Fruit fly (Drosophila melanogaster) whole organism, embryonic: ENCODE data around the gene Strip.
A peak's percentile ranks its signal among the peaks of the same experiment; 100 is the strongest.

ENCODE experiments used
- Adf1 ChIP-seq: fragments of 200-800 bp; sonication (Bioruptor generic); IDR thresholded peaks from 2 replicates; pipeline ENCODE4 v1.3.6; 2022; ENCODE audit warnings: missing biosample characterization, missing genetic modification characterization
- Awh ChIP-seq: fragments of 200-800 bp; sonication (Bioruptor generic); IDR thresholded peaks from 2 replicates; pipeline ENCODE4, ENCODE4 v1.3.6; 2022; ENCODE audit warnings: missing biosample characterization, missing genetic modification characterization
- CG10267 ChIP-seq: fragments of 200-800 bp; sonication (Bioruptor generic); optimal IDR thresholded peaks from 2 replicates; lab custom pipeline; 2018; ENCODE audit warnings: missing biosample characterization, mild to moderate bottlenecking, missing genetic modification characterization, moderate library complexity
- CG12236 ChIP-seq: fragments of 200-800 bp; sonication (Bioruptor generic); optimal IDR thresholded peaks from 2 replicates; lab custom pipeline; 2016; ENCODE audit warnings: missing biosample characterization, missing genetic modification characterization
- CG1233 ChIP-seq: fragments of 200-800 bp; sonication (Bioruptor generic); optimal IDR thresholded peaks from 4 replicates; lab custom pipeline; 2018; ENCODE audit warnings: missing biosample characterization, mild to moderate bottlenecking, missing genetic modification characterization
- CG12659 ChIP-seq: fragments of 200-800 bp; sonication (Bioruptor generic); optimal IDR thresholded peaks from 3 replicates; lab custom pipeline; 2017; ENCODE audit warnings: mild to moderate bottlenecking, missing biosample characterization, missing genetic modification reagents, missing genetic modification characterization
- CG13296 ChIP-seq: fragments of 200-800 bp; sonication (Bioruptor generic); optimal IDR thresholded peaks from 3 replicates; lab custom pipeline; 2018; ENCODE audit warnings: missing biosample characterization, mild to moderate bottlenecking, missing genetic modification characterization
- CG14667 ChIP-seq: fragments of 200-800 bp; sonication (Bioruptor generic); IDR thresholded peaks from 2 replicates; pipeline ENCODE4 v1.3.6; 2022; ENCODE audit warnings: missing biosample characterization, missing genetic modification characterization
- CG15601 ChIP-seq: fragments of 200-800 bp; sonication (Bioruptor generic); optimal IDR thresholded peaks from 3 replicates; lab custom pipeline; 2019; ENCODE audit warnings: missing biosample characterization, mild to moderate bottlenecking, missing genetic modification characterization, moderate library complexity
- CG17829 ChIP-seq: fragments of 200-800 bp; optimal IDR thresholded peaks from 2 replicates; lab custom pipeline; 2019; ENCODE audit warnings: missing biosample characterization, mild to moderate bottlenecking, missing genetic modification characterization, moderate library complexity
- CG30020 ChIP-seq: fragments of 200-800 bp; optimal IDR thresholded peaks from 2 replicates; lab custom pipeline; 2019; ENCODE audit warnings: missing biosample characterization, mild to moderate bottlenecking, missing genetic modification characterization, moderate library complexity
- CG4404 ChIP-seq: fragments of 200-800 bp; sonication (Bioruptor generic); IDR thresholded peaks from 2 replicates; pipeline ENCODE4 v1.3.6; 2022; ENCODE audit warnings: missing biosample characterization, missing genetic modification characterization
- CG4820 ChIP-seq: fragments of 200-800 bp; sonication (Bioruptor generic); optimal IDR thresholded peaks from 3 replicates; lab custom pipeline; 2016; ENCODE audit warnings: missing biosample characterization, missing genetic modification characterization
- CG6254 ChIP-seq: fragments of 200-800 bp; sonication (Bioruptor generic); optimal IDR thresholded peaks from 3 replicates; lab custom pipeline; 2017; ENCODE audit warnings: mild to moderate bottlenecking, missing biosample characterization, missing genetic modification reagents, missing genetic modification characterization
- CG6791 ChIP-seq: fragments of 200-800 bp; sonication (Bioruptor generic); IDR thresholded peaks from 3 replicates; pipeline ENCODE4 v1.3.6; 2022; ENCODE audit warnings: missing biosample characterization, missing genetic modification characterization; ENCODE audit not compliant: partially characterized antibody
- CG8290 ChIP-seq, 3 experiments: fragments of 200-800 bp; sonication (Bioruptor generic); optimal IDR thresholded peaks; 2 replicates each; lab custom pipeline; 2016 to 2019; ENCODE audit warnings: missing biosample characterization in 3 of 3, missing genetic modification characterization in 3 of 3, mild to moderate bottlenecking in 2 of 3, moderate library complexity in 1 of 3
- CG8765 ChIP-seq: fragments of 200-800 bp; sonication (Bioruptor generic); IDR thresholded peaks from 2 replicates; pipeline ENCODE4 v1.3.6; 2022; ENCODE audit warnings: missing biosample characterization, missing genetic modification characterization
- CG9437 ChIP-seq: fragments of 200-800 bp; sonication (Bioruptor generic); optimal IDR thresholded peaks from 2 replicates; lab custom pipeline; 2018; ENCODE audit warnings: missing biosample characterization, mild to moderate bottlenecking, missing genetic modification characterization
- CG9609 ChIP-seq: fragments of 200-800 bp; sonication (Bioruptor generic); optimal IDR thresholded peaks from 3 replicates; lab custom pipeline; 2016; ENCODE audit warnings: missing biosample characterization, missing genetic modification characterization
- CG9797 ChIP-seq: fragments of 200-800 bp; sonication (Bioruptor generic); optimal IDR thresholded peaks from 3 replicates; lab custom pipeline; 2018; ENCODE audit warnings: missing biosample characterization, mild to moderate bottlenecking, missing genetic modification characterization
- Doc3 ChIP-seq: fragments of 200-800 bp; sonication (Bioruptor generic); IDR thresholded peaks from 3 replicates; pipeline ENCODE4 v1.3.6; 2022; ENCODE audit warnings: missing biosample characterization, missing genetic modification characterization; ENCODE audit not compliant: partially characterized antibody
- Gug ChIP-seq: fragments of 200-800 bp; sonication (Bioruptor generic); IDR thresholded peaks from 4 replicates; pipeline ENCODE4 v1.3.6; 2022; ENCODE audit warnings: missing biosample characterization, missing genetic modification characterization
- Nf-YA ChIP-seq: fragments of 200-800 bp; sonication (Bioruptor generic); IDR thresholded peaks from 2 replicates; pipeline ENCODE4 v1.3.6; 2022; ENCODE audit warnings: missing biosample characterization, missing genetic modification characterization
- Nf-YC ChIP-seq: fragments of 200-800 bp; optimal IDR thresholded peaks from 3 replicates; lab custom pipeline; 2019; ENCODE audit warnings: missing biosample characterization, mild to moderate bottlenecking, missing genetic modification characterization, moderate library complexity
- Poxn ChIP-seq: fragments of 200-800 bp; sonication (Bioruptor generic); IDR thresholded peaks from 2 replicates; pipeline ENCODE4 v1.3.6; 2022; ENCODE audit warnings: missing biosample characterization, missing genetic modification characterization
- Rx ChIP-seq: fragments of 200-800 bp; sonication (Bioruptor generic); IDR thresholded peaks from 2 replicates; pipeline ENCODE4 v1.3.6; 2022; ENCODE audit warnings: missing biosample characterization, missing genetic modification characterization
- Six4 ChIP-seq: fragments of 200-800 bp; sonication (Bioruptor generic); optimal IDR thresholded peaks from 2 replicates; lab custom pipeline; 2016; ENCODE audit warnings: missing biosample characterization, missing genetic modification characterization
- Sox102F ChIP-seq: fragments of 200-800 bp; sonication (Bioruptor generic); optimal IDR thresholded peaks from 2 replicates; lab custom pipeline; 2018; ENCODE audit warnings: missing biosample characterization, mild to moderate bottlenecking, missing genetic modification characterization, moderate library complexity
- Sry-β ChIP-seq: fragments of 200-800 bp; sonication (Bioruptor generic); optimal IDR thresholded peaks from 2 replicates; lab custom pipeline; 2018; ENCODE audit warnings: missing biosample characterization, mild to moderate bottlenecking, missing genetic modification characterization, moderate library complexity
- az2 ChIP-seq: fragments of 200-800 bp; sonication (Bioruptor generic); optimal IDR thresholded peaks from 3 replicates; lab custom pipeline; 2016; ENCODE audit warnings: missing biosample characterization, missing genetic modification characterization
- chn ChIP-seq: fragments of 200-800 bp; sonication (Bioruptor generic); optimal IDR thresholded peaks from 2 replicates; lab custom pipeline; 2016; ENCODE audit warnings: missing biosample characterization, missing genetic modification characterization
- corto ChIP-seq: fragments of 200-800 bp; sonication (Bioruptor generic); optimal IDR thresholded peaks from 2 replicates; lab custom pipeline; 2016; ENCODE audit warnings: missing biosample characterization, mild to moderate bottlenecking, missing genetic modification characterization, moderate library complexity
- disco-r ChIP-seq: fragments of 200-800 bp; sonication (Bioruptor generic); optimal IDR thresholded peaks from 2 replicates; lab custom pipeline; 2016; ENCODE audit warnings: missing biosample characterization, missing genetic modification characterization
- dm ChIP-seq: fragments of 200-800 bp; sonication (Bioruptor generic); optimal IDR thresholded peaks from 3 replicates; lab custom pipeline; 2016; ENCODE audit warnings: missing biosample characterization, missing genetic modification characterization
- ewg ChIP-seq: fragments of 200-800 bp; sonication (Bioruptor generic); optimal IDR thresholded peaks from 3 replicates; lab custom pipeline; 2017; ENCODE audit warnings: mild to moderate bottlenecking, missing biosample characterization, missing genetic modification reagents, missing genetic modification characterization
- fd64A ChIP-seq: fragments of 200-800 bp; sonication (Bioruptor generic); optimal IDR thresholded peaks from 3 replicates; lab custom pipeline; 2018; ENCODE audit warnings: missing biosample characterization, mild to moderate bottlenecking, missing genetic modification characterization
- fru ChIP-seq: fragments of >200 bp; optimal IDR thresholded peaks from 2 replicates; lab custom pipeline; 2017
- ham ChIP-seq: fragments of 200-800 bp; sonication (Bioruptor generic); IDR thresholded peaks from 2 replicates; pipeline ENCODE4 v1.3.6; 2022; ENCODE audit warnings: missing biosample characterization, missing genetic modification characterization
- ind ChIP-seq: fragments of 200-800 bp; sonication (Bioruptor generic); optimal IDR thresholded peaks from 3 replicates; lab custom pipeline; 2016; ENCODE audit warnings: missing biosample characterization, missing genetic modification characterization
- lilli ChIP-seq: fragments of 200-800 bp; sonication (Bioruptor generic); optimal IDR thresholded peaks from 3 replicates; lab custom pipeline; 2016; ENCODE audit warnings: missing biosample characterization, missing genetic modification characterization
- mam ChIP-seq: fragments of 200-800 bp; sonication (Bioruptor generic); optimal IDR thresholded peaks from 3 replicates; lab custom pipeline; 2016; ENCODE audit warnings: missing biosample characterization, missing genetic modification characterization
- nom ChIP-seq: fragments of 200-800 bp; sonication (Bioruptor generic); optimal IDR thresholded peaks from 2 replicates; lab custom pipeline; 2017; ENCODE audit warnings: missing biosample characterization, missing genetic modification characterization, mild to moderate bottlenecking, moderate library complexity, missing genetic modification reagents
- odd ChIP-seq: fragments of 200-800 bp; sonication (Bioruptor generic); optimal IDR thresholded peaks from 2 replicates; lab custom pipeline; 2017; ENCODE audit warnings: missing biosample characterization, mild to moderate bottlenecking, missing genetic modification characterization
- otp ChIP-seq: fragments of 200-800 bp; sonication (Bioruptor generic); IDR thresholded peaks from 3 replicates; pipeline ENCODE4, ENCODE4 v1.3.6; 2022; ENCODE audit warnings: missing biosample characterization, missing genetic modification characterization
- sima ChIP-seq: fragments of 200-800 bp; sonication (Bioruptor generic); optimal IDR thresholded peaks from 2 replicates; lab custom pipeline; 2016; ENCODE audit warnings: missing biosample characterization, missing genetic modification characterization
- tgo ChIP-seq: fragments of 200-800 bp; sonication (Bioruptor generic); IDR thresholded peaks from 3 replicates; pipeline ENCODE4 v1.3.6; 2022; ENCODE audit warnings: missing biosample characterization, missing genetic modification characterization
- vvl ChIP-seq: fragments of 200-800 bp; sonication (Bioruptor generic); IDR thresholded peaks from 2 replicates; pipeline ENCODE4 v1.3.6; 2022; ENCODE audit warnings: missing biosample characterization, missing genetic modification characterization
- wor ChIP-seq: fragments of 200-800 bp; sonication (Bioruptor generic); IDR thresholded peaks from 2 replicates; pipeline ENCODE4 v1.3.6; 2022; ENCODE audit warnings: missing biosample characterization, missing genetic modification characterization
- zen ChIP-seq: fragments of 200-800 bp; sonication (Bioruptor generic); optimal IDR thresholded peaks from 3 replicates; lab custom pipeline; 2018; ENCODE audit warnings: missing biosample characterization, mild to moderate bottlenecking, missing genetic modification characterization, moderate library complexity

Gene Strip

dm6 chr3L:3325925-3326903 lies 2.5 kb downstream of the Strip start, which contains the start of gene Gtpx (continued):
- TF ChIP-seq Poxn (GFP tag; lab: Robert Waterston, UW) (no peak), tgo (GFP tag; lab: Robert Waterston, UW) (no peak), dm (GFP tag; lab: Kevin White, UChicago) (peak; percentile 28), odd (no peak), Rx (GFP tag; lab: Robert Waterston, UW) (no peak), CG15601 (tag; lab: Kevin White, UChicago) (peak; percentile 48), ind (GFP tag; lab: Kevin White, UChicago) (peak; percentile 19), ham (GFP tag; lab: Robert Waterston, UW) (no peak), zen (peak; percentile 3), chn (GFP tag; lab: Kevin White, UChicago) (peak; percentile 3), CG1233 (GFP tag; lab: Kevin White, UChicago) (no peak), disco-r (no peak), CG8765 (GFP tag; lab: Robert Waterston, UW) (no peak), CG6254 (GFP tag; lab: Kevin White, UChicago) (no peak), CG8290 (GFP tag; optimal IDR thresholded peaks at IDR 0.05; lab: Kevin White, UChicago) (no peak), CG8290 (tag; optimal IDR thresholded peaks at IDR 0.05; lab: Kevin White, UChicago) (peak in 1 of 2 experiments; percentile 38), Sry-β (GFP tag; lab: Kevin White, UChicago) (no peak), CG12236 (GFP tag; lab: Kevin White, UChicago) (no peak), lilli (GFP tag; lab: Kevin White, UChicago) (peak; percentile 66), CG6791 (no peak), CG10267 (peak; percentile 53), CG17829 (tag; lab: Kevin White, UChicago) (peak; percentile 41), Doc3 (GFP tag; lab: Robert Waterston, UW) (no peak), otp (no peak), Nf-YA (GFP tag; lab: Robert Waterston, UW) (no peak), CG30020 (tag; lab: Kevin White, UChicago) (peak; percentile 35), CG4820 (GFP tag; lab: Kevin White, UChicago) (no peak), CG9797 (peak; percentile 87), CG9609 (GFP tag; lab: Kevin White, UChicago) (no peak), CG12659 (GFP tag; lab: Kevin White, UChicago) (peak; percentile 84), CG13296 (GFP tag; lab: Kevin White, UChicago) (no peak), wor (GFP tag; lab: Robert Waterston, UW) (no peak), fd64A (GFP tag; lab: Kevin White, UChicago) (no peak), ewg (GFP tag; lab: Kevin White, UChicago) (peak; percentile 6), Awh (no peak), sima (GFP tag; lab: Kevin White, UChicago) (no peak), Six4 (no peak), Sox102F (GFP tag; lab: Kevin White, UChicago) (no peak), az2 (GFP tag; lab: Kevin White, UChicago) (peak; percentile 30), Nf-YC (tag; lab: Kevin White, UChicago) (peak; percentile 53), CG4404 (GFP tag; lab: Robert Waterston, UW) (no peak), nom (GFP tag; lab: Kevin White, UChicago) (peak; percentile 87), corto (GFP tag; lab: Kevin White, UChicago) (no peak), Gug (no peak), fru (lab: Kevin White, UChicago) (no peak), CG9437 (GFP tag; lab: Kevin White, UChicago) (no peak), CG14667 (GFP tag; lab: Robert Waterston, UW) (no peak), Adf1 (GFP tag; lab: Robert Waterston, UW) (0 out of 2 replicates have a peak, but pooled peaks have one; percentile 16), vvl (GFP tag; lab: Robert Waterston, UW) (peak; percentile 62), mam (GFP tag; lab: Kevin White, UChicago) (peak; percentile 63)
